Worm (Caenorhabditis elegans): ENCODE data around the gene mdl-1.

mdl-1 gene

DNA sequence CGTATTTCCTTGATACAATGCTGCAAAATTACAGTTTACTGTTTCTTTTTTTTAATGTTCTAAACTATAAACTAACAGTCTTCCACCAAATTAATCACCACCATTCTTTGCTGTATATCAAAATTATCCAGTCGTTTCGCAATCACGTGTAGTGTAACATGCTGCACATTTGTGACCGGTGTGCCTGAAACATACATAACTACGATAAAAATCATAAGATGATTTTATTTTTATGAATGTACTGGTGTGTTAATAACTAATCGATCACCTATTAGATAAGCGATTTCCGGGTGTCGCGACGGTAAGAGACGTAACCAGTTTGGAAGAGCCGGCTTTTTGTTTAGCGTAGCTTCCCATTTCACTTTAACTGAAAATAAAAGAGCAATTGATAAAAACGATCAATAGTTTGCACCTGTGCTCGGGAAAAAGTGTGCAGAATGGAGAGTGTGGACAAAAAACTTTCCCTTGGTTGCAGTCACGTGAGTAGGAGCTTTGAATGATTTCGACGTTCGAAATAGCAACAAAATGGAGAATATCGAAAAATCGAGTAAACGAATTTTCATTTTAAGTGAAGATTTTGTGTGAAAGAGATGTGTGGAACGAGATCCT lies 46.9 kb downstream of the mdl-1 start, which contains the start of gene sgca-1:
Gene sgca-1, minus strand, starts transcription at position 584 of the 609 bp plus-strand sequence.
- TF ChIP-seq gmeb-1 (tag; optimal IDR thresholded peaks at IDR 0.05), result peak; percentile 53
- peak in 1 of 2 experiments; percentile 1 for TF ChIP-seq mdl-1 (tag; optimal IDR thresholded peaks at IDR 0.05)
- TF ChIP-seq sma-3 (GFP tag; optimal IDR thresholded peaks at IDR 0.05), result peak; percentile 7
- TF ChIP-seq fos-1 (tag; optimal IDR thresholded peaks at IDR 0.05), result peak; percentile 69
- TF ChIP-seq ama-1 (optimal IDR thresholded peaks at IDR 0.05), result peak; percentile 1
- peak; percentile 34 for TF ChIP-seq crh-2 (tag; optimal IDR thresholded peaks at IDR 0.05)
- peak; percentile 26 for TF ChIP-seq F13H6.1 (tag; optimal IDR thresholded peaks at IDR 0.05)
- no peak for TF ChIP-seq lsy-2 (tag; optimal IDR thresholded peaks at IDR 0.05)
- TF ChIP-seq snpc-4 (tag; optimal IDR thresholded peaks at IDR 0.05), result no peak
- no peak for TF ChIP-seq unc-62 (GFP tag; optimal IDR thresholded peaks at IDR 0.05)
- TF ChIP-seq mab-5 (tag; optimal IDR thresholded peaks at IDR 0.05), result no peak
- TF ChIP-seq zag-1 (tag; optimal IDR thresholded peaks at IDR 0.05), result no peak
- no peak for TF ChIP-seq Y55F3AM.14 (GFP tag; optimal IDR thresholded peaks at IDR 0.05)
- no peak for TF ChIP-seq dmd-4 (tag; optimal IDR thresholded peaks at IDR 0.05)
- no peak for TF ChIP-seq C34F6.9 (tag; optimal IDR thresholded peaks at IDR 0.05)
- no peak for TF ChIP-seq sem-4 (tag; optimal IDR thresholded peaks at IDR 0.05)
- TF ChIP-seq nhr-237 (tag; optimal IDR thresholded peaks at IDR 0.05), result no peak
- TF ChIP-seq sma-9 (GFP tag; optimal IDR thresholded peaks at IDR 0.05), result peak; percentile 59
- no peak for TF ChIP-seq sma-9 (tag; optimal IDR thresholded peaks at IDR 0.05)

DNA sequence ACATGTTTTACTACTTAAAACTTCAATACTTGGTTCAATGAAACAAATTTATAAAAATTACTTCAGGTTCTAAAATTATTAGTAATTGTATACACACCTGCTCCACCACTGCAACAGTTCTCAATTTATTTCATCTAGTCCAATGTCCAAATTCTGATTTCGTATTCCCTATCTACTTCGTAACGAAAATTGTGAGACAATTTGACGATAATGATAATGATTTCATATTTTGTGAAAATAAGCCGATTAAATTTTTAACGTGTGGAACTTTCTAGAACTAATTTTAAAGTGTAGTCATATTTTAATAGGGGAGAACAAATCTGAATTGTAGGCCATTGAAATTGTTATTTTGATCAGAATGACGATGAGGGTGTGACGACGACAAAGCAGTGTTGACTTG lies 48.3 kb downstream of the mdl-1 start:
- TF ChIP-seq crh-2 (tag; optimal IDR thresholded peaks at IDR 0.05) (peak; percentile 42), ztf-11 (tag; optimal IDR thresholded peaks at IDR 0.05) (no peak), Y55F3AM.14 (GFP tag; optimal IDR thresholded peaks at IDR 0.05) (no peak), nhr-237 (tag; optimal IDR thresholded peaks at IDR 0.05) (no peak), lin-39 (tag; optimal IDR thresholded peaks at IDR 0.05) (no peak), mbf-1 (tag; optimal IDR thresholded peaks at IDR 0.05) (no peak)

DNA sequence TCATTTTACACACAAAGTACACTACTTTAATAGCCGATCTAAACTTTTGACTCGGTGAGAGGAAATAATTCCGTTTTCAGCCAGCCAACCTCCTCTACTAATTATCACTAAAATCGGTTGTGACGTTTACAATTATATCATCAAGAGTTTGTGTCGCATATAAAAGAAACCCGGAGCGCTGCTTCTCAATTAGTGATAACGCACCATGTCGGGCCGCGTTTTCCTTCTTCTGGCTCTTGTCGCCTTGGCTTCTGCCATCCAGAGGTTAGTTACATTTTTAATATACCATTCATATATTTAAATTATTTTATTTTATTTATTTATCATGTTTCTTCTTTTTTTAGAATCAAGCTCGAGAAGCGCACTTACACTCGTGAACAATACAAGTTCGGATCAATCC lies 48.8 kb downstream of the mdl-1 start, which contains the start of gene asp-3:
Gene asp-3, plus strand, starts transcription at position 79 of the 400 bp plus-strand sequence.
- TF ChIP-seq lin-39 (tag; optimal IDR thresholded peaks at IDR 0.05), result no peak
- peak; percentile 14 for TF ChIP-seq gmeb-1 (tag; optimal IDR thresholded peaks at IDR 0.05)
- no peak for TF ChIP-seq ztf-11 (tag; optimal IDR thresholded peaks at IDR 0.05)
- TF ChIP-seq fos-1 (tag; optimal IDR thresholded peaks at IDR 0.05), result peak; percentile 15

DNA sequence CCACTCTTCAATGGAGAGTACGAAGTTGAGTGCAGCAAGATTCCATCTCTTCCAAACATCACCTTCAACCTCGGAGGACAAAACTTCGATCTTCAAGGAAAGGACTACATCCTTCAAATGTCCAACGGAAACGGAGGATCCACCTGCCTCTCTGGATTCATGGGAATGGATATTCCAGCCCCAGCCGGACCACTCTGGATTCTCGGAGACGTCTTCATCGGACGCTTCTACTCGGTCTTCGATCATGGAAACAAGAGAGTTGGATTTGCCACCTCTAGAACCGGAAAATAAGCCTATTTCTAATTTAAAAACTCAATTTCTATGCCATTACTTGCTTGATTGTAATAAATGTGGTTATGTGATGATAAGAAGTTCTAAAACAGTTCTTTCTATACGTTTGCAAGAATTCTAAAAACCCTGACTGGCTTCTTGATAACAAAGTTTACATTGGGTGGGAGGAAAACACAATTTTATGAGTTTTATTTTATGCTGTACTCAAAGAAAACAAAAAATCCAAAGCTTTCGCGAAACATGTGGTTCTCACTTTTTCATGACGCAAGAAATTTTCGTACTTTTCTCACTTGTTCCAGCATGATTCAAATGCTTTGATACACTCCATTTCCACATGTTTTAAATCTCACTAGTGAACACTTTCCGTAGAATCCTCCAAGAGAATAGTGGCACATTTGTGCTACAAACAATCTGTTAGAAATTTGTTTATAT lies 50.3 kb downstream of the mdl-1 start:
- TF ChIP-seq crh-2 (tag; optimal IDR thresholded peaks at IDR 0.05) (peak; percentile 52), snpc-4 (tag; optimal IDR thresholded peaks at IDR 0.05) (no peak), sma-9 (GFP tag; optimal IDR thresholded peaks at IDR 0.05) (peak; percentile 49), sma-9 (tag; optimal IDR thresholded peaks at IDR 0.05) (no peak), mab-5 (tag; optimal IDR thresholded peaks at IDR 0.05) (no peak), fos-1 (tag; optimal IDR thresholded peaks at IDR 0.05) (peak; percentile 65), gmeb-1 (tag; optimal IDR thresholded peaks at IDR 0.05) (peak; percentile 44), lin-13 (GFP tag; optimal IDR thresholded peaks at IDR 0.05) (peak; percentile 1), F13H6.1 (tag; optimal IDR thresholded peaks at IDR 0.05) (peak; percentile 3), ztf-4 (tag; optimal IDR thresholded peaks at IDR 0.05) (no peak)

All from whole organism, L2 larva.